Fruit fly (Drosophila melanogaster) whole organism, wandering third instar larva: ENCODE measurements around the gene CCT2.

Experiments
- Abd-B ChIP-seq: fragments of >200 bp; optimal IDR thresholded peaks from 2 replicates; lab custom pipeline; 2017; ENCODE audit warnings: missing biosample characterization, missing genetic modification characterization
- Dfd ChIP-seq: fragments of >200 bp; optimal IDR thresholded peaks from 2 replicates; lab custom pipeline; 2017; ENCODE audit warnings: missing biosample characterization, missing genetic modification characterization
- HLH106 ChIP-seq: fragments of 200-800 bp; optimal IDR thresholded peaks from 3 replicates; lab custom pipeline; 2019; ENCODE audit warnings: missing biosample characterization, mild to moderate bottlenecking, missing genetic modification characterization, moderate library complexity
- OdsH ChIP-seq: fragments of 200-800 bp; sonication (Bioruptor generic); optimal IDR thresholded peaks from 2 replicates; lab custom pipeline; 2016; ENCODE audit warnings: missing biosample characterization, mild to moderate bottlenecking, missing genetic modification characterization
- Vsx2 ChIP-seq: fragments of 200-300, 225-300 bp; sonication (Bioruptor generic); optimal IDR thresholded peaks from 2 replicates; lab custom pipeline; 2018; ENCODE audit warnings: missing biosample characterization, missing genetic modification characterization; ENCODE audit not compliant: partially characterized antibody
- dmrt93B ChIP-seq: fragments of 200-800 bp; sonication (Bioruptor generic); optimal IDR thresholded peaks from 2 replicates; lab custom pipeline; 2018; ENCODE audit warnings: missing biosample characterization, mild to moderate bottlenecking, missing genetic modification characterization
- h ChIP-seq: fragments of 200-800 bp; sonication (Bioruptor generic); optimal IDR thresholded peaks from 3 replicates; lab custom pipeline; 2016; ENCODE audit warnings: missing biosample characterization, mild to moderate bottlenecking, missing genetic modification characterization
- rgr ChIP-seq: fragments of 200-800 bp; sonication (Bioruptor generic); optimal IDR thresholded peaks from 3 replicates; lab custom pipeline; 2016; ENCODE audit warnings: missing biosample characterization, mild to moderate bottlenecking, missing genetic modification characterization
- tai ChIP-seq: sonication (Bioruptor generic); optimal IDR thresholded peaks from 2 replicates; lab custom pipeline; 2016; ENCODE audit warnings: missing biosample characterization, missing genetic modification characterization
- usp ChIP-seq: fragments of >200 bp; optimal IDR thresholded peaks from 2 replicates; lab custom pipeline; 2017; ENCODE audit warnings: missing biosample characterization, missing genetic modification characterization

- no peak for TF ChIP-seq usp (GFP tag; lab: Kevin White, UChicago)
- no peak for TF ChIP-seq HLH106 (tag; lab: Kevin White, UChicago)
- no peak for TF ChIP-seq Dfd (GFP tag; lab: Kevin White, UChicago)
- no peak for TF ChIP-seq Abd-B
- no peak for TF ChIP-seq dmrt93B (GFP tag; lab: Kevin White, UChicago)
- TF ChIP-seq rgr (GFP tag; lab: Kevin White, UChicago), result no peak
- TF ChIP-seq Vsx2 (GFP tag; lab: Kevin White, UChicago), result no peak
- no peak for TF ChIP-seq tai
- no peak for TF ChIP-seq OdsH (GFP tag; lab: Kevin White, UChicago)
- TF ChIP-seq h, result no peak
These were observed 53.0 kb downstream of the CCT2 start, which contains the start of gene CG7065 for dm6 chrX:9142224-9142802.
